Worm (Caenorhabditis elegans) whole organism, mixed stage, embryonic: ENCODE results near the gene nuc-1.

ENCODE experiments used
- M03D4.4 ChIP-seq: sonication (generic microtip); optimal IDR thresholded peaks from 2 replicates; lab custom pipeline; 2017; ENCODE audit warnings: mild to moderate bottlenecking, missing genetic modification characterization, missing compliant biosample characterization
- bed-3 ChIP-seq: fragments of 200-800 bp; sonication (Bioruptor generic); optimal IDR thresholded peaks from 3 replicates; lab custom pipeline; 2018; ENCODE audit warnings: mild to moderate bottlenecking, missing genetic modification characterization, moderate library complexity, missing compliant biosample characterization
- blmp-1 ChIP-seq: fragments of 150-350 bp; optimal IDR thresholded peaks from 2 replicates; lab custom pipeline; 2014; ENCODE audit warnings: missing biosample characterization, missing genetic modification characterization
- ceh-39 ChIP-seq: fragments of 150-350 bp; optimal IDR thresholded peaks from 2 replicates; lab custom pipeline; 2014; ENCODE audit warnings: missing biosample characterization, missing genetic modification characterization
- ceh-43 ChIP-seq: fragments of 200-800 bp; sonication (Bioruptor generic); optimal IDR thresholded peaks from 2 replicates; lab custom pipeline; 2018; ENCODE audit warnings: mild to moderate bottlenecking, missing genetic modification characterization, moderate library complexity, missing compliant biosample characterization
- ceh-83 ChIP-seq: fragments of 200-800 bp; sonication (Bioruptor generic); optimal IDR thresholded peaks from 2 replicates; lab custom pipeline; 2018; ENCODE audit warnings: mild to moderate bottlenecking, missing genetic modification characterization, missing compliant biosample characterization
- ces-1 ChIP-seq: fragments of 150-350 bp; optimal IDR thresholded peaks from 2 replicates; lab custom pipeline; 2014; ENCODE audit warnings: missing biosample characterization, missing genetic modification reagents, missing genetic modification characterization
- cnd-1 ChIP-seq: fragments of 200-800 bp; sonication (Bioruptor generic); optimal IDR thresholded peaks from 2 replicates; lab custom pipeline; 2018; ENCODE audit warnings: mild to moderate bottlenecking, missing genetic modification characterization, missing compliant biosample characterization
- drap-1 ChIP-seq: fragments of 200-800 bp; sonication (Bioruptor generic); optimal IDR thresholded peaks from 3 replicates; lab custom pipeline; 2018; ENCODE audit warnings: mild to moderate bottlenecking, missing genetic modification characterization, missing compliant biosample characterization
- elt-1 ChIP-seq: sonication (generic microtip); optimal IDR thresholded peaks from 2 replicates; lab custom pipeline; 2017; ENCODE audit warnings: missing genetic modification characterization, mild to moderate bottlenecking, missing compliant biosample characterization, antibody characterized with exemption, moderate library complexity, borderline replicate concordance; ENCODE audit not compliant: insufficient read depth
- flh-1 ChIP-seq: fragments of 200-800 bp; sonication (Bioruptor generic); optimal IDR thresholded peaks from 2 replicates; lab custom pipeline; 2018; ENCODE audit warnings: mild to moderate bottlenecking, missing genetic modification characterization, moderate library complexity, missing compliant biosample characterization
- ham-2 ChIP-seq: fragments of 200-800 bp; sonication (Bioruptor generic); optimal IDR thresholded peaks from 2 replicates; lab custom pipeline; 2018; ENCODE audit warnings: mild to moderate bottlenecking, missing genetic modification characterization, missing compliant biosample characterization
- hlh-1 ChIP-seq: fragments of 150-350 bp; optimal IDR thresholded peaks from 2 replicates; lab custom pipeline; 2014; ENCODE audit warnings: missing biosample characterization, missing genetic modification reagents, missing genetic modification characterization
- lin-13 ChIP-seq: fragments of 150-350 bp; optimal IDR thresholded peaks from 2 replicates; lab custom pipeline; 2014; ENCODE audit warnings: missing biosample characterization, missing genetic modification characterization
- lin-32 ChIP-seq: fragments of 200-800 bp; sonication (Bioruptor generic); optimal IDR thresholded peaks from 2 replicates; lab custom pipeline; 2018; ENCODE audit warnings: mild to moderate bottlenecking, missing genetic modification characterization, missing compliant biosample characterization
- lsy-2 ChIP-seq: fragments of 150-350 bp; optimal IDR thresholded peaks from 2 replicates; lab custom pipeline; 2014; ENCODE audit warnings: missing biosample characterization, missing genetic modification characterization
- mab-5 ChIP-seq: fragments of 150-350 bp; optimal IDR thresholded peaks from 2 replicates; lab custom pipeline; 2014; ENCODE audit warnings: missing biosample characterization, missing genetic modification characterization
- mep-1 ChIP-seq: fragments of 150-350 bp; optimal IDR thresholded peaks from 2 replicates; lab custom pipeline; 2017; ENCODE audit warnings: missing biosample characterization, missing genetic modification reagents, missing genetic modification characterization, inconsistent platforms
- mls-2 ChIP-seq: sonication (generic microtip); optimal IDR thresholded peaks from 2 replicates; lab custom pipeline; 2016; ENCODE audit warnings: mild to moderate bottlenecking, missing genetic modification characterization, moderate library complexity, missing compliant biosample characterization
- nhr-2 ChIP-seq: fragments of 150-350 bp; optimal IDR thresholded peaks from 2 replicates; lab custom pipeline; 2014; ENCODE audit warnings: missing biosample characterization, missing genetic modification characterization
- nhr-237 ChIP-seq: fragments of 150-350 bp; optimal IDR thresholded peaks from 2 replicates; lab custom pipeline; 2014; ENCODE audit warnings: missing biosample characterization, missing genetic modification characterization
- nhr-28 ChIP-seq: fragments of 150-350 bp; optimal IDR thresholded peaks from 2 replicates; lab custom pipeline; 2014; ENCODE audit warnings: missing biosample characterization, missing genetic modification characterization
- nhr-76 ChIP-seq: sonication (generic microtip); optimal IDR thresholded peaks from 2 replicates; lab custom pipeline; 2017; ENCODE audit warnings: missing biosample characterization, missing genetic modification characterization
- pha-4 ChIP-seq: fragments of 150-350 bp; optimal IDR thresholded peaks from 2 replicates; lab custom pipeline; 2018; ENCODE audit warnings: missing biosample characterization, missing genetic modification reagents, missing genetic modification characterization
- sem-2 ChIP-seq: fragments of 200-800 bp; sonication (Bioruptor generic); optimal IDR thresholded peaks from 2 replicates; lab custom pipeline; 2018; ENCODE audit warnings: mild to moderate bottlenecking, missing genetic modification characterization, missing compliant biosample characterization
- snpc-4 ChIP-seq: fragments of 150-350 bp; optimal IDR thresholded peaks from 2 replicates; lab custom pipeline; 2014; ENCODE audit warnings: missing biosample characterization, missing genetic modification characterization
- tbx-8 ChIP-seq: fragments of 200-800 bp; sonication (Bioruptor generic); optimal IDR thresholded peaks from 2 replicates; lab custom pipeline; 2018; ENCODE audit warnings: mild to moderate bottlenecking, missing genetic modification characterization, moderate library complexity, missing compliant biosample characterization
- unc-120 ChIP-seq: sonication (generic microtip); optimal IDR thresholded peaks from 2 replicates; lab custom pipeline; 2017; ENCODE audit warnings: missing genetic modification characterization, missing compliant biosample characterization; ENCODE audit not compliant: poor library complexity, severe bottlenecking
- unc-39 ChIP-seq: fragments of 150-350 bp; optimal IDR thresholded peaks from 2 replicates; lab custom pipeline; 2014; ENCODE audit warnings: missing biosample characterization, missing genetic modification characterization
- unc-62 ChIP-seq: fragments of 150-350 bp; optimal IDR thresholded peaks from 2 replicates; lab custom pipeline; 2014; ENCODE audit warnings: missing biosample characterization, missing genetic modification reagents, missing genetic modification characterization
- zip-8 ChIP-seq: fragments of 150-350 bp; optimal IDR thresholded peaks from 2 replicates; lab custom pipeline; 2014; ENCODE audit warnings: missing biosample characterization, missing genetic modification characterization
- ztf-11 ChIP-seq: fragments of 150-350 bp; optimal IDR thresholded peaks from 2 replicates; lab custom pipeline; 2014; ENCODE audit warnings: missing biosample characterization, missing genetic modification characterization

The nuc-1 gene

DNA sequence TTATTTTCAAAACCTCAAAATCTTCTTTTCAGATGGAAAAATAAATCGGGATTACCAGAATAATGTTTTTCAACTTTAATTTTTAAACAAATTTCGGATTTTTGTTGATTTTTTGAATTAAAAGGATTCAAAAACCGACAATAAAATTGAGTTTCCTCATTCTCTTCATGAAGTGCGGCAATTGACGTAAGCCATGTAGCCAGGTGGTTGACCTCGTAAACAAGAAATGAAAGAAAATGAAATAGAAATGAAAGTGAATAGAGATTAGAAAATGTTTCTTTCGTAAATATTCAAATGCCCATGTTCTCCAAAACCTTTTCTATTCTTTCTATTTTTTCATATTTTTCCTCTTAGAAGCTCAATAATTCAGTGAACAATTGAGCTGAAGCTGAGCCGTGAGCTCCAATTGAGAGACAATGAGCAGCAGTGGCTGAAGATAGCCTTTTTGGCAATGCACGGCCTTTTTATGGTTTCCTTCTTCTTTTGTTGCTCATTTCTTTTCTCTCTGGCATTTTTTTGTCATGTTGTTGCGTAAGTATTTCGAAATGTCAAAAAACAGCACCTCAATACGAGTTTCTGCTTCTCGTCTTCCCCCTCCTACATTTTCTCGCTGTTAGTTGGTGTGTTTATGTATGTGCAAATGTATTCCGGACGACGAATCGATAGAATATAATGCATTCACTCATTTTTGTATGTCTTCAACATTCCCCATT lies 10.1 kb downstream of the nuc-1 start:
- TF ChIP-seq flh-1 (no peak), sem-2 (GFP tag; lab: Kevin White, UChicago) (no peak), snpc-4 (tag; lab: Kevin White, UChicago) (no peak), pha-4 (no peak), cnd-1 (tag; lab: Kevin White, UChicago) (no peak), mab-5 (no peak), nhr-28 (tag; lab: Kevin White, UChicago) (no peak), ztf-11 (tag; lab: Kevin White, UChicago) (no peak), ceh-83 (GFP tag; lab: Kevin White, UChicago) (no peak), lsy-2 (tag; lab: Kevin White, UChicago) (no peak), unc-39 (tag; lab: Kevin White, UChicago) (no peak), nhr-76 (tag; lab: Kevin White, UChicago) (no peak), nhr-2 (tag; lab: Kevin White, UChicago) (no peak), unc-62 (GFP tag; lab: Kevin White, UChicago) (no peak), ceh-43 (no peak)

DNA sequence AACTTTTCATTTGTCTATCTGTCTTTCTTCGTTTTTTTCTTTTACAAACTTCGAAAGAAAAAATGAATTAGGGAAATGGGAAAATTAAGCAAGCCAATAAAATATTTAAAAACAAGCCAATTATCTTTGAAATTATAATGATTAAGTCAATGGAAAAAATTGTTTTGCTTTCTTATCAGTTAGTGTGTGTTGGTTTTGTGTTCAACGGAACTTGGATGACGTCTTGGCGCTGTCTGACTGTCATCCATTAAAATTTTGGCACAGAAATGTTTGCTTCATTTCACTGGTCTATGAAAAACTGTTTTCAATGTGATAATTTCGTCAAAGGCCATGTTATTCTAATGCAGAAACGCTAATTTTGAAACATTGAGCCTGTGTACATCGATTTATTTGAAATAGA lies 10.8 kb downstream of the nuc-1 start:
- TF ChIP-seq unc-120 (tag; lab: Kevin White, UChicago) (no peak), nhr-28 (tag; lab: Kevin White, UChicago) (no peak), pha-4 (no peak), sem-2 (GFP tag; lab: Kevin White, UChicago) (no peak), nhr-76 (tag; lab: Kevin White, UChicago) (no peak), unc-62 (GFP tag; lab: Kevin White, UChicago) (no peak), M03D4.4 (tag; lab: Kevin White, UChicago) (no peak), ham-2 (GFP tag; lab: Kevin White, UChicago) (no peak), blmp-1 (tag; lab: Kevin White, UChicago) (no peak), mls-2 (tag; lab: Kevin White, UChicago) (no peak), drap-1 (GFP tag; lab: Kevin White, UChicago) (no peak), ceh-83 (GFP tag; lab: Kevin White, UChicago) (no peak), bed-3 (GFP tag; lab: Kevin White, UChicago) (no peak), mab-5 (no peak)
- TF ChIP-seq, all 35 proteins: peak for 0

DNA sequence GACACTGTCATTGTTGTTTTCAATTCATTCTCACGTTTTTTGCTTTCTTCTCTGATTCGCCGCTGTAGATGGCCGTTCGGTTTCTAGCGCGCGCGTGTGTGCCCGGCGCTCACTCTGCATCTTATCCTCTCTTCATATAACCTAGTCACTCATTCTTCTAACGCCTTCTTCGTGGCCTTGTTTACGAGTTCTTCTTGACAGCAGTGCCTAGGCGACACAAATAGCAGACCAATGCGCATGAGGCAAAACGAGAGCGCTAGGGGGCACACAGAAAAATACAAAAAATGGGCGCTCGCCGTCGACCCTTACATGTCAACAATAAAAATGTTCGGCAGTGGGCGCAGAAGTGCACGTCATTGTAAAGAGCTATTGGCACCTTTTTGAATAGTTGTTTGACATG lies 11.4 kb downstream of the nuc-1 start:
- TF ChIP-seq ham-2 (GFP tag; lab: Kevin White, UChicago) = peak; percentile 64
- no peak for TF ChIP-seq cnd-1 (tag; lab: Kevin White, UChicago)

DNA sequence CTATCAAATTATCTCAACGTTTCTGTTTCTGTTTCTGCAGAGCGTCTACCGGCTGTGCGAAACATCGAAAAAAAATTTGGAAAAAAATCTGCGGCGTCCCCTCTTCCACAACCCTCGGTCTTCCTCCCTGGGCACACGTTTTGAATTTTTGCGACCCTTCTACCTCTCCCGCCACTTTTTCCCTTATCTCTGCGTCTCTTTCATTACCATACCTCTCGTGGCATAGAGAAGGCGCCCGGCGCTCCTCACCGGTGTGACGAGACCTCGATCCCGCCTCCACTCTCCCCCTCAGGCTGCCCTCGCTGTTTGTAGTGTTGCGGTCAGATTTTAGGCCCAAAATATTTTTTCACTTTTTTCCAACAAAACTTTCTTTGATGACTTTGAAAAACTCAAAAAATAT lies 12.7 kb downstream of the nuc-1 start:
- TF ChIP-seq mep-1 (tag; lab: Kevin White, UChicago) = no peak
- TF ChIP-seq nhr-76 (tag; lab: Kevin White, UChicago) = no peak
- TF ChIP-seq tbx-8 (GFP tag; lab: Kevin White, UChicago) = no peak
- no peak for TF ChIP-seq lin-32
- no peak for TF ChIP-seq ceh-83 (GFP tag; lab: Kevin White, UChicago)
- TF ChIP-seq pha-4 = no peak
- no peak for TF ChIP-seq ceh-43
- no peak for TF ChIP-seq hlh-1
- TF ChIP-seq ceh-39 (tag; lab: Kevin White, UChicago) = no peak
- no peak for TF ChIP-seq nhr-28 (tag; lab: Kevin White, UChicago)
- no peak for TF ChIP-seq drap-1 (GFP tag; lab: Kevin White, UChicago)
- TF ChIP-seq elt-1 = no peak
- TF ChIP-seq snpc-4 (tag; lab: Kevin White, UChicago) = no peak
- no peak for TF ChIP-seq mls-2 (tag; lab: Kevin White, UChicago)
- TF ChIP-seq lin-13 (tag; lab: Kevin White, UChicago) = no peak
- no peak for TF ChIP-seq nhr-237
- TF ChIP-seq sem-2 (GFP tag; lab: Kevin White, UChicago) = no peak
- TF ChIP-seq ztf-11 (tag; lab: Kevin White, UChicago) = no peak
- TF ChIP-seq zip-8 = no peak
- TF ChIP-seq blmp-1 (tag; lab: Kevin White, UChicago) = no peak

DNA sequence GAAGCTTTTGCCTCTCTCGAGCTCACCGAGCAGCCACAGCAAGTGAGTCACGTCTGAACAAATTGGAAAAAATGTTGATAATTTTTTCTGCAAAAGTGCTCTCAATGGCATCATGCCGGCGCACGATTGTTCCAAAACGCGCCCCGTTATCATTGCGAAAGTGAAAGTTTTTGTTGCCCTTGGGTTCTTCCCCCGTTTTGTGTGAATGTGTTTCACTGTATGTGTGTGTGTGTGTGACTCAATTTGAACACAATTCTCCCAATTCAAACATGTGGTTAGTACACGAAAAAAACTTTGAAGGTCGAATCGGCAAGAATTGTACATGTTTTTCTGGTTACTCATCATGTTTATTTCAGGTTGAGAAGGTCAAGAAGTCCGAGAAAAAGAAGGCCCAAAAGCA lies 13.4 kb downstream of the nuc-1 start:
- TF ChIP-seq mls-2 (tag; lab: Kevin White, UChicago) = no peak
- no peak for TF ChIP-seq ceh-39 (tag; lab: Kevin White, UChicago)
- TF ChIP-seq lsy-2 (tag; lab: Kevin White, UChicago) = no peak
- no peak for TF ChIP-seq unc-120 (tag; lab: Kevin White, UChicago)
- no peak for TF ChIP-seq tbx-8 (GFP tag; lab: Kevin White, UChicago)
- TF ChIP-seq lin-32 = no peak
- no peak for TF ChIP-seq lin-13 (tag; lab: Kevin White, UChicago)
- TF ChIP-seq blmp-1 (tag; lab: Kevin White, UChicago) = no peak
- no peak for TF ChIP-seq zip-8
- no peak for TF ChIP-seq nhr-2 (tag; lab: Kevin White, UChicago)
- TF ChIP-seq ceh-83 (GFP tag; lab: Kevin White, UChicago) = no peak
- TF ChIP-seq pha-4 = no peak
- TF ChIP-seq ces-1 (GFP tag; lab: Kevin White, UChicago) = no peak
